Fruit fly (Drosophila melanogaster): Measurements from ENCODE around the gene tra.

dm6 chr3L:16571739-16572063, 19.1 kb downstream of the tra start:
- TF ChIP-seq Myc (optimal IDR thresholded peaks at IDR 0.05) (no peak), insv (optimal IDR thresholded peaks at IDR 0.05) (no peak), psq (optimal IDR thresholded peaks at IDR 0.05) (no peak), Sin3A (optimal IDR thresholded peaks at IDR 0.05) (no peak), ttk (optimal IDR thresholded peaks at IDR 0.05) (no peak), h (optimal IDR thresholded peaks at IDR 0.05) (no peak)

Measured in Kc167 (cell line).